Worm (Caenorhabditis elegans) whole organism, mixed stage, embryonic: ENCODE results near the gene C44C10.10.

Experiments used
- M03D4.4 ChIP-seq: sonication (generic microtip); optimal IDR thresholded peaks from 2 replicates; lab custom pipeline; 2017; ENCODE audit warnings: mild to moderate bottlenecking, missing genetic modification characterization, missing compliant biosample characterization
- bed-3 ChIP-seq: fragments of 200-800 bp; sonication (Bioruptor generic); optimal IDR thresholded peaks from 3 replicates; lab custom pipeline; 2018; ENCODE audit warnings: mild to moderate bottlenecking, missing genetic modification characterization, moderate library complexity, missing compliant biosample characterization
- blmp-1 ChIP-seq: fragments of 150-350 bp; optimal IDR thresholded peaks from 2 replicates; lab custom pipeline; 2014; ENCODE audit warnings: missing biosample characterization, missing genetic modification characterization
- ceh-39 ChIP-seq: fragments of 150-350 bp; optimal IDR thresholded peaks from 2 replicates; lab custom pipeline; 2014; ENCODE audit warnings: missing biosample characterization, missing genetic modification characterization
- ceh-43 ChIP-seq: fragments of 200-800 bp; sonication (Bioruptor generic); optimal IDR thresholded peaks from 2 replicates; lab custom pipeline; 2018; ENCODE audit warnings: mild to moderate bottlenecking, missing genetic modification characterization, moderate library complexity, missing compliant biosample characterization
- ceh-83 ChIP-seq: fragments of 200-800 bp; sonication (Bioruptor generic); optimal IDR thresholded peaks from 2 replicates; lab custom pipeline; 2018; ENCODE audit warnings: mild to moderate bottlenecking, missing genetic modification characterization, missing compliant biosample characterization
- ces-1 ChIP-seq: fragments of 150-350 bp; optimal IDR thresholded peaks from 2 replicates; lab custom pipeline; 2014; ENCODE audit warnings: missing biosample characterization, missing genetic modification reagents, missing genetic modification characterization
- cnd-1 ChIP-seq: fragments of 200-800 bp; sonication (Bioruptor generic); optimal IDR thresholded peaks from 2 replicates; lab custom pipeline; 2018; ENCODE audit warnings: mild to moderate bottlenecking, missing genetic modification characterization, missing compliant biosample characterization
- drap-1 ChIP-seq: fragments of 200-800 bp; sonication (Bioruptor generic); optimal IDR thresholded peaks from 3 replicates; lab custom pipeline; 2018; ENCODE audit warnings: mild to moderate bottlenecking, missing genetic modification characterization, missing compliant biosample characterization
- elt-1 ChIP-seq: sonication (generic microtip); optimal IDR thresholded peaks from 2 replicates; lab custom pipeline; 2017; ENCODE audit warnings: missing genetic modification characterization, mild to moderate bottlenecking, missing compliant biosample characterization, antibody characterized with exemption, moderate library complexity, borderline replicate concordance; ENCODE audit not compliant: insufficient read depth
- elt-3 ChIP-seq: fragments of 150-350 bp; optimal IDR thresholded peaks from 2 replicates; lab custom pipeline; 2014; ENCODE audit warnings: missing biosample characterization, missing genetic modification characterization
- flh-1 ChIP-seq: fragments of 200-800 bp; sonication (Bioruptor generic); optimal IDR thresholded peaks from 2 replicates; lab custom pipeline; 2018; ENCODE audit warnings: mild to moderate bottlenecking, missing genetic modification characterization, moderate library complexity, missing compliant biosample characterization
- ham-2 ChIP-seq: fragments of 200-800 bp; sonication (Bioruptor generic); optimal IDR thresholded peaks from 2 replicates; lab custom pipeline; 2018; ENCODE audit warnings: mild to moderate bottlenecking, missing genetic modification characterization, missing compliant biosample characterization
- hlh-1 ChIP-seq: fragments of 150-350 bp; optimal IDR thresholded peaks from 2 replicates; lab custom pipeline; 2014; ENCODE audit warnings: missing biosample characterization, missing genetic modification reagents, missing genetic modification characterization
- lin-13 ChIP-seq: fragments of 150-350 bp; optimal IDR thresholded peaks from 2 replicates; lab custom pipeline; 2014; ENCODE audit warnings: missing biosample characterization, missing genetic modification characterization
- lin-32 ChIP-seq: fragments of 200-800 bp; sonication (Bioruptor generic); optimal IDR thresholded peaks from 2 replicates; lab custom pipeline; 2018; ENCODE audit warnings: mild to moderate bottlenecking, missing genetic modification characterization, missing compliant biosample characterization
- lsy-2 ChIP-seq: fragments of 150-350 bp; optimal IDR thresholded peaks from 2 replicates; lab custom pipeline; 2014; ENCODE audit warnings: missing biosample characterization, missing genetic modification characterization
- mab-5 ChIP-seq: fragments of 150-350 bp; optimal IDR thresholded peaks from 2 replicates; lab custom pipeline; 2014; ENCODE audit warnings: missing biosample characterization, missing genetic modification characterization
- mep-1 ChIP-seq: fragments of 150-350 bp; optimal IDR thresholded peaks from 2 replicates; lab custom pipeline; 2017; ENCODE audit warnings: missing biosample characterization, missing genetic modification reagents, missing genetic modification characterization, inconsistent platforms
- mls-2 ChIP-seq: sonication (generic microtip); optimal IDR thresholded peaks from 2 replicates; lab custom pipeline; 2016; ENCODE audit warnings: mild to moderate bottlenecking, missing genetic modification characterization, moderate library complexity, missing compliant biosample characterization
- nhr-2 ChIP-seq: fragments of 150-350 bp; optimal IDR thresholded peaks from 2 replicates; lab custom pipeline; 2014; ENCODE audit warnings: missing biosample characterization, missing genetic modification characterization
- nhr-28 ChIP-seq: fragments of 150-350 bp; optimal IDR thresholded peaks from 2 replicates; lab custom pipeline; 2014; ENCODE audit warnings: missing biosample characterization, missing genetic modification characterization
- nhr-76 ChIP-seq: sonication (generic microtip); optimal IDR thresholded peaks from 2 replicates; lab custom pipeline; 2017; ENCODE audit warnings: missing biosample characterization, missing genetic modification characterization
- pha-4 ChIP-seq: fragments of 150-350 bp; optimal IDR thresholded peaks from 2 replicates; lab custom pipeline; 2018; ENCODE audit warnings: missing biosample characterization, missing genetic modification reagents, missing genetic modification characterization
- sem-2 ChIP-seq: fragments of 200-800 bp; sonication (Bioruptor generic); optimal IDR thresholded peaks from 2 replicates; lab custom pipeline; 2018; ENCODE audit warnings: mild to moderate bottlenecking, missing genetic modification characterization, missing compliant biosample characterization
- snpc-4 ChIP-seq: fragments of 150-350 bp; optimal IDR thresholded peaks from 2 replicates; lab custom pipeline; 2014; ENCODE audit warnings: missing biosample characterization, missing genetic modification characterization
- sptf-1 ChIP-seq: sonication (generic microtip); optimal IDR thresholded peaks from 2 replicates; lab custom pipeline; 2017; ENCODE audit warnings: mild to moderate bottlenecking, missing genetic modification characterization, moderate library complexity, missing compliant biosample characterization
- tbx-8 ChIP-seq: fragments of 200-800 bp; sonication (Bioruptor generic); optimal IDR thresholded peaks from 2 replicates; lab custom pipeline; 2018; ENCODE audit warnings: mild to moderate bottlenecking, missing genetic modification characterization, moderate library complexity, missing compliant biosample characterization
- unc-120 ChIP-seq: sonication (generic microtip); optimal IDR thresholded peaks from 2 replicates; lab custom pipeline; 2017; ENCODE audit warnings: missing genetic modification characterization, missing compliant biosample characterization; ENCODE audit not compliant: poor library complexity, severe bottlenecking
- unc-39 ChIP-seq: fragments of 150-350 bp; optimal IDR thresholded peaks from 2 replicates; lab custom pipeline; 2014; ENCODE audit warnings: missing biosample characterization, missing genetic modification characterization
- unc-62 ChIP-seq: fragments of 150-350 bp; optimal IDR thresholded peaks from 2 replicates; lab custom pipeline; 2014; ENCODE audit warnings: missing biosample characterization, missing genetic modification reagents, missing genetic modification characterization
- zip-8 ChIP-seq: fragments of 150-350 bp; optimal IDR thresholded peaks from 2 replicates; lab custom pipeline; 2014; ENCODE audit warnings: missing biosample characterization, missing genetic modification characterization

Gene C44C10.10

DNA sequence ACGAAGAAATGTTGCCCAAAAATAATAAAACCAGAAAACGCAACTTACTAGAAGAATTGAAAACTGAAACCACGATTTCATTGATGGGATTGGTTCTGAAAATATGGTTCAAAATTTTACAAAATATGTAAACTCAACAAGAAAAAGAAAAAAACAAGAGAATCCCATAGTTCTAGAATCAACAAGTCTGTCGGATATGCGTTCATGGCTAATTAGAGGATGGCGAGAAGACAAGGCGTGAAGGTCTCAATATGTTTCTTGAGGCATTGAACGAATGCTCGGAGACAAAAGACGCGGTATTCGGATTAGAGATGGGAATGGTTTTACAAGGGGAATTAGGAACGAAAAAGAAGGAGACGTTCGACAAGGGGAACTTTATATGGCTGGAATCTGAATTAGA lies 39.4 kb upstream of the C44C10.10 start, which contains the start of gene cutl-11:
cutl-11 (minus strand) TSS at position 101 of the 400 bp plus-strand sequence.
- no peak for TF ChIP-seq sem-2 (GFP tag; lab: Kevin White, UChicago)
- TF ChIP-seq ceh-39 (tag; lab: Kevin White, UChicago): no peak
- TF ChIP-seq flh-1 (GFP tag; lab: Kevin White, UChicago): no peak
- no peak for TF ChIP-seq unc-39 (tag; lab: Kevin White, UChicago)
- TF ChIP-seq bed-3 (GFP tag; lab: Kevin White, UChicago): no peak
- no peak for TF ChIP-seq lsy-2 (tag; lab: Kevin White, UChicago)
- TF ChIP-seq elt-1 (tag; lab: Kevin White, UChicago): no peak
- TF ChIP-seq snpc-4 (tag; lab: Kevin White, UChicago): no peak

DNA sequence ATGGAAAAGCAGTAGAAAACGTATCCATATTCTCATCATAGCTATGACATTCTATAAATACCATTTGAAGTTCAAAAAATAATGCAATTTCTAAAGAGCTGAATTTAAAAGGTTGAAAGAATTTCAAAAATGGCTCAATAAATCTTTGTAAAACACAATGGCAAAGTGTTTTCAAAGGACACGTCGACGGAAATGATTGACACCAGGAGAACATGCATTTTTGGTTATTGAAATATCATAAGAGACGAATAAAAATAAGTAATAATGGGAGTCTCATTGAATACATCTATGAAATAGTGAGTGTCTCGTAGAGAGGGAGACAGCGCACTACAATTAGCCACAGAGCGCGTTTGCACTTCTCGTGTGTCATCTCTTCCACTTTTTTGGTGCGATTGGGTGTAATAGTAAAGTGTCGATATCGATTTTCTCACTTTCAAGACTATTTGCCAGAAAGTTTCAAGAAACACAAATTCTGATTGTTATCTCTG lies 33.6 kb upstream of the C44C10.10 start, which contains the start of gene T04F8.2:
T04F8.2 (minus strand) TSS at position 51 of the 488 bp plus-strand sequence.
- TF ChIP-seq mep-1 (tag; lab: Kevin White, UChicago): peak; percentile 64
- TF ChIP-seq sem-2 (GFP tag; lab: Kevin White, UChicago): no peak
- TF ChIP-seq M03D4.4: no peak
- TF ChIP-seq lin-32: no peak
- TF ChIP-seq ceh-83 (GFP tag; lab: Kevin White, UChicago): peak; percentile 22
- TF ChIP-seq unc-120 (tag; lab: Kevin White, UChicago): peak; percentile 78
- peak; percentile 24 for TF ChIP-seq sptf-1 (tag; lab: Kevin White, UChicago)
- TF ChIP-seq hlh-1 (tag; lab: Kevin White, UChicago): peak; percentile 28
- no peak for TF ChIP-seq drap-1 (GFP tag; lab: Kevin White, UChicago)
- peak; percentile 56 for TF ChIP-seq nhr-28
- peak; percentile 63 for TF ChIP-seq pha-4 (tag; lab: Kevin White, UChicago)
- TF ChIP-seq ceh-43 (GFP tag; lab: Kevin White, UChicago): no peak
- TF ChIP-seq elt-3 (tag; lab: Kevin White, UChicago): no peak
- TF ChIP-seq lin-13 (tag; lab: Kevin White, UChicago): peak; percentile 47
- peak; percentile 60 for TF ChIP-seq ceh-39 (tag; lab: Kevin White, UChicago)
- TF ChIP-seq ces-1: peak; percentile 53
- peak; percentile 8 for TF ChIP-seq unc-62 (GFP tag; lab: Kevin White, UChicago)

DNA sequence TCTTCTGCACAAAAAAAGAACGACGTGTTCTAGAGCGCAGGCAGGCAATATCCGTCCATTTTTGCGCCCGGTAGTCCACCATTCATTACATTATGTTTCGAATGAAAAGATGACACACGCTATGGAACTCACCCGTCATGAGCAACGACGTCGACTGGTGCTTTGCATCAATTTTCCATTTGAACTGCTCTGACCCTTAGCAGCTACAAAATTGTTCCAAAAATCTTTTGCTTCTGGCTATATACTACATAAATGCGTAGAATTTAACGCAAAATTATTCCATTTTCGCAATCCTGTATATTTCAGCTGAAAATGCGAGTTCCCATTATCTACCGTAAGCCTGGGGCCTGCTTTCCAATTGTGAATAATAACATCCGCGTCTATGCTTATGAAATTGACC lies 31.8 kb upstream of the C44C10.10 start, which contains the start of gene T04F8.3:
T04F8.3 (plus strand) TSS at position 301 of the 400 bp plus-strand sequence.
- no peak for TF ChIP-seq ham-2
- TF ChIP-seq cnd-1: no peak
- no peak for TF ChIP-seq zip-8 (tag; lab: Kevin White, UChicago)
- TF ChIP-seq mab-5 (tag; lab: Kevin White, UChicago): no peak

DNA sequence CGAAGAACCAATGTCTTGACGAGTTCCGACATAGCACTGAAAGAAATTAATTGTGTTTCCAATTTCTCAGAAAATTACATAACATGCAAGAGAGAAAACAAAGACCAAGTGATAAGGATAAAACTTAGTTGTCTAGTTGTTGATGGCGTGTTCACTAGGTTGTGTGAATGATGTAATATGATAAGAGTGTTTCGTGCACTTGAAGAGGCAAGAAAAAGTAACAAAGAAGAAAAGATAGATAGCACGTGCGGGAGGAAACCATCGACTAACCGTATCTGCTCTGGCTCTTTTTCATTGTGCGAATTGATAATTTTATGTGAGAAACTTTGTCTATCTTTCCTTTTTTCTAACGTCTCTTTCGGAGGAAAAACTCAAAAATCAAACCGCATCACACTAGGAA lies 28.5 kb upstream of the C44C10.10 start, which contains the start of gene sfxn-1.5:
sfxn-1.5 (minus strand) TSS at position 36 of the 400 bp plus-strand sequence.
- no peak for TF ChIP-seq nhr-76
- TF ChIP-seq snpc-4 (tag; lab: Kevin White, UChicago): no peak
- TF ChIP-seq flh-1 (GFP tag; lab: Kevin White, UChicago): no peak
- no peak for TF ChIP-seq unc-39 (tag; lab: Kevin White, UChicago)

DNA sequence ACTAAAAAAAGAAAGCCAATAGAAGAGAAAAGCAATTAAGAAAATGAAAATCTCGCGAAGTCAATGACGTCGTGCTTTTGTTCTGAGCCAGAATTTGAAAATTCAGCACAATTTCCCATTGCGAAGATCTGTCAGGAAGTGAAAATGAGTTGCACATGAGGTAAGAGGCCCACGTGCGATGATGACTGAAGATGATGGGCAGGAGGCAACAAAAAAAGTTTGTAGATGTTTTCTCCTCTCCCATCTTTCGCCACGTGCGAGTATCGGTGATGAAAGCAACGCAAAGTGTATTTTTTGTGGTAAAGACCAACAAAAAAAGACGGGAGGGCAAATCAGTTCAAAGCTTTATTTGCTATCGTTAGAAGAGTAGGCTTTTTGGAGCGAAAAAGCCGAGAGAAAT lies 28.0 kb upstream of the C44C10.10 start:
- TF ChIP-seq nhr-2 (tag; lab: Kevin White, UChicago) (no peak), unc-39 (tag; lab: Kevin White, UChicago) (no peak), tbx-8 (no peak), nhr-28 (no peak), ceh-43 (GFP tag; lab: Kevin White, UChicago) (no peak), ham-2 (no peak), mls-2 (no peak), unc-62 (GFP tag; lab: Kevin White, UChicago) (no peak), snpc-4 (tag; lab: Kevin White, UChicago) (no peak), drap-1 (GFP tag; lab: Kevin White, UChicago) (no peak), blmp-1 (no peak), ceh-83 (GFP tag; lab: Kevin White, UChicago) (no peak)
